Worm (Caenorhabditis elegans): ENCODE data around the gene F33C8.2.

DNA sequence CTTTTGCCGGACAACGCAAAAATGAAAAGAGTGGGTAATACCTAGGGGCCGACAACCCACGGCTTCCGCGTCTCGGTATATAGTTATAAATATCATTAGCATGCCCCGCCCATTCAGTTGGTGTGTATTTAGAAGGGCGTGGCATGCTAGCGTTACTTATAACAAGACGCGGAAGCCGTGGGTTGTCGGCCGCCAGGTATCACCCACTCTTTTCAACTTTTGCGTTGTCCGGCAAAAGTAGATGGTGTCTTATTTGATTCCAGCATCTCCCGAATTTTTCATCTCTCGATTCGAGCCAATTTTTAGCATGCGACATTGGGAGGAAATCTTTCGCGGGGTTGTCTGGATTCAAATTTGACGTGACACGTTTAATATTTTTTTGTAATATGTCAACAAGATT, 3.4 kb upstream of the F33C8.2 start:
- TF ChIP-seq ztf-11 (tag; optimal IDR thresholded peaks at IDR 0.05) (no peak), hlh-30 (tag; optimal IDR thresholded peaks at IDR 0.05; ENCODE audit: insufficient read depth) (no peak), nhr-76 (tag; optimal IDR thresholded peaks at IDR 0.05) (no peak), zfp-2 (tag; optimal IDR thresholded peaks at IDR 0.05) (no peak), unc-62 (GFP tag; optimal IDR thresholded peaks at IDR 0.05 in 1 of 2) (no peak), unc-62 (tag; optimal IDR thresholded peaks at IDR 0.05) (no peak), fos-1 (tag; optimal IDR thresholded peaks at IDR 0.05) (no peak)
